Worm (Caenorhabditis elegans) whole organism, L4/young adult: Measurements from ENCODE around the gene C26F1.3.

Source experiments
- W03F9.2 ChIP-seq: fragments of 150-350 bp; optimal IDR thresholded peaks from 2 replicates; lab custom pipeline; 2014; ENCODE audit warnings: missing biosample characterization, missing genetic modification characterization
- dao-5 ChIP-seq: sonication (generic microtip); optimal IDR thresholded peaks from 2 replicates; lab custom pipeline; 2016; ENCODE audit warnings: missing genotype, missing genetic modification characterization, moderate library complexity, missing compliant biosample characterization

- TF ChIP-seq W03F9.2 (tag; lab: Kevin White, UChicago) (peak; percentile 6), dao-5 (tag; lab: Kevin White, UChicago) (no peak)
Measured at ce11 chrV:7820270-7820669, 43.2 kb downstream of the C26F1.3 start, which contains the start of gene lbp-4.
